Fruit fly (Drosophila melanogaster) whole organism, embryonic: Measurements from ENCODE around the gene CG2614.

Experiments used
- Abd-B ChIP-seq: fragments of 200-800 bp; sonication (Bioruptor generic); optimal IDR thresholded peaks from 2 replicates; lab custom pipeline; 2018; ENCODE audit warnings: missing biosample characterization, mild to moderate bottlenecking, missing genetic modification characterization, moderate library complexity
- Adf1 ChIP-seq: fragments of 200-800 bp; sonication (Bioruptor generic); IDR thresholded peaks from 2 replicates; pipeline ENCODE4 v1.3.6; 2022; ENCODE audit warnings: missing biosample characterization, missing genetic modification characterization
- Atf3 ChIP-seq: fragments of 200-800 bp; sonication (Bioruptor generic); optimal IDR thresholded peaks from 3 replicates; lab custom pipeline; 2016; ENCODE audit warnings: missing biosample characterization, missing genetic modification characterization
- Awh ChIP-seq: fragments of 200-800 bp; sonication (Bioruptor generic); IDR thresholded peaks from 2 replicates; pipeline ENCODE4, ENCODE4 v1.3.6; 2022; ENCODE audit warnings: missing biosample characterization, missing genetic modification characterization
- C15 ChIP-seq: fragments of 200-800 bp; sonication (Bioruptor generic); IDR thresholded peaks from 3 replicates; pipeline ENCODE4 v1.3.6; 2022; ENCODE audit warnings: missing biosample characterization, missing genetic modification characterization
- CG11504 ChIP-seq: fragments of 200-800 bp; sonication (Bioruptor generic); optimal IDR thresholded peaks from 3 replicates; lab custom pipeline; 2019; ENCODE audit warnings: missing biosample characterization, mild to moderate bottlenecking, missing genetic modification characterization, moderate library complexity
- CG12071 ChIP-seq: fragments of 200-800 bp; sonication (Bioruptor generic); optimal IDR thresholded peaks from 3 replicates; lab custom pipeline; 2018; ENCODE audit warnings: missing biosample characterization, mild to moderate bottlenecking, missing genetic modification characterization
- CG1602 ChIP-seq: fragments of 200-800 bp; sonication (Bioruptor generic); optimal IDR thresholded peaks from 3 replicates; lab custom pipeline; 2016; ENCODE audit warnings: missing biosample characterization, missing genetic modification characterization
- CG16813 ChIP-seq: fragments of 200-800 bp; sonication (Bioruptor generic); IDR thresholded peaks from 3 replicates; pipeline ENCODE4 v1.3.6; 2022; ENCODE audit warnings: missing biosample characterization, missing genetic modification characterization; ENCODE audit not compliant: partially characterized antibody
- CG1792 ChIP-seq: fragments of 200-800 bp; sonication (Bioruptor generic); optimal IDR thresholded peaks from 2 replicates; lab custom pipeline; 2016; ENCODE audit warnings: missing biosample characterization, missing genetic modification characterization
- CG18011 ChIP-seq: fragments of 200-800 bp; sonication (Bioruptor generic); optimal IDR thresholded peaks from 2 replicates; lab custom pipeline; 2017; ENCODE audit warnings: missing biosample characterization, missing genetic modification characterization, mild to moderate bottlenecking, moderate library complexity, missing genotype
- CG1832 ChIP-seq: fragments of 200-800 bp; sonication (Bioruptor generic); optimal IDR thresholded peaks from 2 replicates; lab custom pipeline; 2017; ENCODE audit warnings: missing biosample characterization, mild to moderate bottlenecking, missing genetic modification characterization, inconsistent platforms
- CG18599 ChIP-seq: fragments of 200-800 bp; sonication (Bioruptor generic); optimal IDR thresholded peaks from 3 replicates; lab custom pipeline; 2017; ENCODE audit warnings: missing biosample characterization, missing genetic modification characterization, mild to moderate bottlenecking, moderate library complexity, missing genetic modification reagents
- CG2202 ChIP-seq: fragments of 200-800 bp; sonication (Bioruptor generic); optimal IDR thresholded peaks from 2 replicates; lab custom pipeline; 2018; ENCODE audit warnings: missing biosample characterization, mild to moderate bottlenecking, missing genetic modification characterization
- CG3838 ChIP-seq: fragments of 200-800 bp; sonication (Bioruptor generic); optimal IDR thresholded peaks from 3 replicates; lab custom pipeline; 2016; ENCODE audit warnings: missing biosample characterization, missing genetic modification characterization
- CG42726 ChIP-seq: fragments of 200-800 bp; sonication (Bioruptor generic); IDR thresholded peaks from 2 replicates; pipeline ENCODE4 v1.3.6; 2022; ENCODE audit warnings: missing biosample characterization, missing genetic modification characterization; ENCODE audit not compliant: partially characterized antibody
- CG4707 ChIP-seq: fragments of 200-800 bp; sonication (Bioruptor generic); optimal IDR thresholded peaks from 2 replicates; lab custom pipeline; 2018; ENCODE audit warnings: missing biosample characterization, mild to moderate bottlenecking, missing genetic modification characterization, moderate library complexity
- CG5953 ChIP-seq: fragments of 200-800 bp; sonication (Bioruptor generic); IDR thresholded peaks from 2 replicates; pipeline ENCODE4 v1.3.6; 2022; ENCODE audit warnings: missing biosample characterization, missing genetic modification characterization
- CG7963 ChIP-seq: fragments of 200-800 bp; sonication (Bioruptor generic); IDR thresholded peaks from 3 replicates; pipeline ENCODE4 v1.3.6; 2022; ENCODE audit warnings: missing biosample characterization, missing genetic modification characterization; ENCODE audit not compliant: partially characterized antibody
- CG8478 ChIP-seq: fragments of >200 bp; optimal IDR thresholded peaks from 2 replicates; lab custom pipeline; 2018
- CHES-1-like ChIP-seq: fragments of 200-800 bp; sonication (Bioruptor generic); optimal IDR thresholded peaks from 2 replicates; lab custom pipeline; 2016; ENCODE audit warnings: missing biosample characterization, missing genetic modification characterization
- D ChIP-seq, 2 experiments: fragments of 200-800 bp in 1 of 2; fragments of >200 bp in 1 of 2; sonication (Bioruptor generic) in 1 of 2; optimal IDR thresholded peaks; 2 replicates in 1 of 2; 3 replicates in 1 of 2; lab custom pipeline; 2017; ENCODE audit warnings: mild to moderate bottlenecking in 1 of 2, missing biosample characterization in 1 of 2, missing genetic modification characterization in 1 of 2, missing genetic modification reagents in 1 of 2
- E2f2 ChIP-seq: fragments of 200-800 bp; sonication (Bioruptor generic); IDR thresholded peaks from 2 replicates; pipeline ENCODE4 v1.3.6; 2022; ENCODE audit warnings: missing biosample characterization, missing genetic modification characterization
- HLH54F ChIP-seq: fragments of 200-800 bp; sonication (Bioruptor generic); optimal IDR thresholded peaks from 3 replicates; lab custom pipeline; 2016; ENCODE audit warnings: missing biosample characterization, missing genetic modification characterization
- HLHmδ ChIP-seq: fragments of 200-800 bp; sonication (Bioruptor generic); optimal IDR thresholded peaks from 2 replicates; lab custom pipeline; 2018; ENCODE audit warnings: missing biosample characterization, mild to moderate bottlenecking, missing genetic modification characterization, moderate library complexity
- Hr78 ChIP-seq, 2 experiments: fragments of 200-800 bp in 1 of 2; fragments of >200 bp in 1 of 2; sonication (Bioruptor generic) in 1 of 2; optimal IDR thresholded peaks; 2 replicates each; lab custom pipeline; 2017 to 2019; ENCODE audit warnings: missing biosample characterization in 2 of 2, missing genetic modification characterization in 2 of 2, mild to moderate bottlenecking in 1 of 2, moderate library complexity in 1 of 2
- Max ChIP-seq: fragments of 200-800 bp; sonication (Bioruptor generic); optimal IDR thresholded peaks from 2 replicates; lab custom pipeline; 2016; ENCODE audit warnings: missing biosample characterization, mild to moderate bottlenecking, missing genetic modification characterization
- Med ChIP-seq: fragments of 200-800 bp; sonication (Bioruptor generic); peaks from one replicate; lab custom pipeline; 2016; ENCODE audit warnings: missing biosample characterization, missing genetic modification characterization, mild to moderate bottlenecking, inconsistent platforms, moderate library complexity
- Meics ChIP-seq: fragments of 200-800 bp; sonication (Bioruptor generic); optimal IDR thresholded peaks from 2 replicates; lab custom pipeline; 2017; ENCODE audit warnings: missing biosample characterization, mild to moderate bottlenecking, missing genetic modification characterization
- NK7.1 ChIP-seq: fragments of 200-800 bp; sonication (Bioruptor generic); optimal IDR thresholded peaks from 3 replicates; lab custom pipeline; 2016; ENCODE audit warnings: missing biosample characterization, missing genetic modification characterization
- Neu2 ChIP-seq: fragments of 200-800 bp; sonication (Bioruptor generic); optimal IDR thresholded peaks from 3 replicates; lab custom pipeline; 2016; ENCODE audit warnings: missing biosample characterization, missing genetic modification characterization, borderline replicate concordance
- Nf-YA ChIP-seq: fragments of 200-800 bp; sonication (Bioruptor generic); IDR thresholded peaks from 2 replicates; pipeline ENCODE4 v1.3.6; 2022; ENCODE audit warnings: missing biosample characterization, missing genetic modification characterization
- Sox102F ChIP-seq: fragments of 200-800 bp; sonication (Bioruptor generic); optimal IDR thresholded peaks from 2 replicates; lab custom pipeline; 2018; ENCODE audit warnings: missing biosample characterization, mild to moderate bottlenecking, missing genetic modification characterization, moderate library complexity
- Spps ChIP-seq: fragments of 200-800 bp; sonication (Bioruptor generic); optimal IDR thresholded peaks from 2 replicates; lab custom pipeline; 2018; ENCODE audit warnings: missing biosample characterization, mild to moderate bottlenecking, missing genetic modification characterization
- al ChIP-seq: fragments of 200-800 bp; sonication (Bioruptor generic); IDR thresholded peaks from 2 replicates; pipeline ENCODE4 v1.3.6; 2022; ENCODE audit warnings: missing biosample characterization, missing genetic modification characterization
- aop ChIP-seq: fragments of 200-800 bp; sonication (Bioruptor generic); IDR thresholded peaks from 2 replicates; pipeline ENCODE4 v1.3.6; 2022; ENCODE audit warnings: missing biosample characterization, missing genetic modification characterization
- ato ChIP-seq: fragments of 200-800 bp; sonication (Bioruptor generic); IDR thresholded peaks from 2 replicates; pipeline ENCODE4 v1.3.6; 2022; ENCODE audit warnings: missing biosample characterization, missing genetic modification characterization; ENCODE audit not compliant: partially characterized antibody
- chinmo ChIP-seq: fragments of 200-800 bp; sonication (Bioruptor generic); IDR thresholded peaks from 4 replicates; pipeline ENCODE4 v1.3.6; 2022; ENCODE audit warnings: missing biosample characterization, missing genetic modification characterization; ENCODE audit not compliant: partially characterized antibody
- dmrt11E ChIP-seq: fragments of 200-800 bp; sonication (Bioruptor generic); optimal IDR thresholded peaks from 3 replicates; lab custom pipeline; 2018; ENCODE audit warnings: missing biosample characterization, mild to moderate bottlenecking, missing genetic modification characterization, moderate library complexity
- ewg ChIP-seq: fragments of 200-800 bp; sonication (Bioruptor generic); optimal IDR thresholded peaks from 3 replicates; lab custom pipeline; 2017; ENCODE audit warnings: mild to moderate bottlenecking, missing biosample characterization, missing genetic modification reagents, missing genetic modification characterization
- fu2 ChIP-seq: fragments of 200-800 bp; sonication (Bioruptor generic); optimal IDR thresholded peaks from 2 replicates; lab custom pipeline; 2016; ENCODE audit warnings: missing biosample characterization, missing genetic modification characterization
- lola ChIP-seq, 3 experiments: fragments of >200 bp in 2 of 3; fragments of 200-800 bp in 1 of 3; sonication (Bioruptor generic) in 1 of 3; optimal IDR thresholded peaks; 2 replicates each; lab custom pipeline; 2017 to 2019; ENCODE audit warnings: missing biosample characterization in 3 of 3, missing genetic modification characterization in 3 of 3, mild to moderate bottlenecking in 1 of 3, moderate library complexity in 1 of 3
- pfk ChIP-seq: fragments of 200-800 bp; sonication (Bioruptor generic); optimal IDR thresholded peaks from 2 replicates; lab custom pipeline; 2018; ENCODE audit warnings: missing biosample characterization, mild to moderate bottlenecking, missing genetic modification characterization, moderate library complexity
- ranshi ChIP-seq: fragments of 200-800 bp; sonication (Bioruptor generic); IDR thresholded peaks from 2 replicates; pipeline ENCODE4 v1.3.6; 2022; ENCODE audit warnings: missing biosample characterization, missing genetic modification characterization
- repo ChIP-seq: fragments of 200-800 bp; sonication (Bioruptor generic); optimal IDR thresholded peaks from 2 replicates; lab custom pipeline; 2016; ENCODE audit warnings: missing biosample characterization, missing genetic modification characterization
- run ChIP-seq: fragments of 200-800 bp; sonication (Bioruptor generic); optimal IDR thresholded peaks from 3 replicates; lab custom pipeline; 2018; ENCODE audit warnings: missing biosample characterization, mild to moderate bottlenecking, missing genetic modification characterization
- sim ChIP-seq: fragments of 200-800 bp; sonication (Bioruptor generic); IDR thresholded peaks from 2 replicates; pipeline ENCODE4 v1.3.6; 2022; ENCODE audit warnings: missing biosample characterization, missing genetic modification characterization
- sr ChIP-seq: fragments of 200-800 bp; sonication (Bioruptor generic); IDR thresholded peaks from 3 replicates; pipeline ENCODE4 v1.3.6; 2022; ENCODE audit warnings: missing biosample characterization, missing genetic modification characterization
- stc ChIP-seq: fragments of 200-800 bp; sonication (Bioruptor generic); IDR thresholded peaks from 2 replicates; pipeline ENCODE4 v1.3.6; 2022; ENCODE audit warnings: missing biosample characterization, missing genetic modification characterization

The CG2614 gene

dm6 chr2L:20645394-20645869 is 10.8 kb upstream of the CG2614 start, which contains the start of the genes phr6-4 and CG2608 (continued):
- TF ChIP-seq CG18011 (GFP tag; lab: Kevin White, UChicago) (peak; percentile 82), run (tag; lab: Kevin White, UChicago) (peak; percentile 88), CG3838 (GFP tag; lab: Kevin White, UChicago) (peak; percentile 76), Med (GFP tag; lab: Kevin White, UChicago) (peak; percentile 97), Awh (GFP tag; lab: Robert Waterston, UW) (peak; percentile 72), CG1832 (GFP tag; lab: Kevin White, UChicago) (no peak), Hr78 (GFP tag; optimal IDR thresholded peaks at IDR 0.05; lab: Kevin White, UChicago) (no peak), lola (GFP tag; optimal IDR thresholded peaks at IDR 0.05; lab: Kevin White, UChicago) (peak in 1 of 3 experiments; percentile 94), Adf1 (GFP tag; lab: Robert Waterston, UW) (peak; percentile 56), NK7.1 (peak; percentile 80), Sox102F (GFP tag; lab: Kevin White, UChicago) (peak; percentile 92), Atf3 (GFP tag; lab: Kevin White, UChicago) (peak; percentile 73), CG5953 (GFP tag; lab: Robert Waterston, UW) (peak; percentile 55; the same call in 1 of the 2 replicates), D (optimal IDR thresholded peaks at IDR 0.05; lab: Kevin White, UChicago) (no peak), D (GFP tag; optimal IDR thresholded peaks at IDR 0.05; lab: Kevin White, UChicago) (peak; percentile 89), CHES-1-like (GFP tag; lab: Kevin White, UChicago) (peak; percentile 83), CG11504 (tag; lab: Kevin White, UChicago) (peak; percentile 92), ranshi (GFP tag; lab: Robert Waterston, UW) (peak; percentile 84), Neu2 (no peak), CG1602 (GFP tag; lab: Kevin White, UChicago) (peak; percentile 92), CG7963 (GFP tag; lab: Robert Waterston, UW) (no peak), ato (GFP tag; lab: Robert Waterston, UW) (no peak), CG4707 (GFP tag; lab: Kevin White, UChicago) (peak; percentile 66), pfk (GFP tag; lab: Kevin White, UChicago) (no peak), CG42726 (no peak), Meics (GFP tag; lab: Kevin White, UChicago) (peak; percentile 93), CG2202 (tag; lab: Kevin White, UChicago) (peak; percentile 85), al (GFP tag; lab: Robert Waterston, UW) (peak; percentile 90), sr (no peak), Max (GFP tag; lab: Kevin White, UChicago) (peak; percentile 94), Spps (tag; lab: Kevin White, UChicago) (peak; percentile 89), aop (GFP tag; lab: Robert Waterston, UW) (no peak), HLHmδ (no peak), Abd-B (GFP tag; lab: Kevin White, UChicago) (peak; percentile 94), repo (peak; percentile 66), CG12071 (peak; percentile 85), ewg (peak; percentile 80), CG16813 (GFP tag; lab: Robert Waterston, UW) (no peak), sim (no peak), dmrt11E (tag; lab: Kevin White, UChicago) (peak; percentile 94), CG8478 (lab: Kevin White, UChicago) (no peak), C15 (GFP tag; lab: Robert Waterston, UW) (peak; percentile 69; the same call in 1 of the 3 replicates), fu2 (GFP tag; lab: Kevin White, UChicago) (peak; percentile 87), HLH54F (GFP tag; lab: Kevin White, UChicago) (peak; percentile 91), CG18599 (GFP tag; lab: Kevin White, UChicago) (peak; percentile 93), Nf-YA (GFP tag; lab: Robert Waterston, UW) (peak; percentile 61), stc (GFP tag; lab: Robert Waterston, UW) (peak; percentile 69), E2f2 (peak; percentile 81), chinmo (GFP tag; lab: Robert Waterston, UW) (no peak), CG1792 (peak; percentile 78)
